Worm (Caenorhabditis elegans) whole organism, midembryonic: ENCODE results near the gene tdc-1.

Source experiments
- T22C8.4 ChIP-seq: fragments of 200-800 bp; sonication (Bioruptor generic); IDR thresholded peaks from 2 replicates; pipeline ENCODE4 v1.3.6; 2022; ENCODE audit warnings: missing genetic modification characterization, missing compliant biosample characterization
- cog-1 ChIP-seq: sonication (generic microtip); optimal IDR thresholded peaks from 2 replicates; lab custom pipeline; 2016; ENCODE audit warnings: missing genetic modification characterization, missing compliant biosample characterization
- flt-1 ChIP-seq: fragments of 200-800 bp; sonication (Bioruptor generic); IDR thresholded peaks from 2 replicates; pipeline ENCODE4 v1.3.6; 2022; ENCODE audit warnings: missing genetic modification characterization, missing compliant biosample characterization
- klf-2 ChIP-seq: fragments of 200-800 bp; sonication (Bioruptor generic); conservative IDR thresholded peaks from 2 replicates; pipeline ENCODE4 v1.3.6; 2022; ENCODE audit warnings: missing genetic modification reagents, missing genetic modification characterization, missing compliant biosample characterization
- med-1 ChIP-seq: sonication (generic microtip); optimal IDR thresholded peaks from 2 replicates; lab custom pipeline; 2017; ENCODE audit warnings: missing genetic modification characterization, mild to moderate bottlenecking, missing compliant biosample characterization, antibody characterized with exemption, missing genetic modification reagents; ENCODE audit not compliant: insufficient read depth
- ref-1 ChIP-seq: fragments of 200-800 bp; sonication (Bioruptor generic); conservative IDR thresholded peaks from 2 replicates; pipeline ENCODE4 v1.3.6; 2022; ENCODE audit warnings: missing genetic modification reagents, missing genetic modification characterization, missing compliant biosample characterization
- tab-1 ChIP-seq: fragments of 200-800 bp; sonication (Bioruptor generic); IDR thresholded peaks from 2 replicates; pipeline ENCODE4 v1.3.6; 2022; ENCODE audit warnings: missing genetic modification characterization, missing compliant biosample characterization
- ztf-23 ChIP-seq: fragments of 200-800 bp; sonication (Bioruptor generic); IDR thresholded peaks from 2 replicates; pipeline ENCODE4 v1.3.6; 2022; ENCODE audit warnings: missing genetic modification reagents, missing genetic modification characterization, missing compliant biosample characterization
- ztf-29 ChIP-seq: fragments of 200-800 bp; sonication (Bioruptor generic); IDR thresholded peaks from 2 replicates; pipeline ENCODE4 v1.3.6; 2022; ENCODE audit warnings: missing genetic modification reagents, missing genetic modification characterization, missing compliant biosample characterization

The tdc-1 gene

ce11 chrII:8308314-8308713, 37.9 kb downstream of the tdc-1 start:
- TF ChIP-seq klf-2 (GFP tag; lab: Robert Waterston, UW) (no peak), T22C8.4 (GFP tag; lab: Robert Waterston, UW) (no peak), ztf-23 (GFP tag; lab: Robert Waterston, UW) (no peak), ztf-29 (GFP tag; lab: Robert Waterston, UW) (no peak), cog-1 (tag; lab: Kevin White, UChicago) (no peak), flt-1 (no peak), med-1 (GFP tag; lab: Kevin White, UChicago) (no peak), ref-1 (GFP tag; lab: Robert Waterston, UW) (no peak), tab-1 (GFP tag; lab: Robert Waterston, UW) (no peak)

DNA sequence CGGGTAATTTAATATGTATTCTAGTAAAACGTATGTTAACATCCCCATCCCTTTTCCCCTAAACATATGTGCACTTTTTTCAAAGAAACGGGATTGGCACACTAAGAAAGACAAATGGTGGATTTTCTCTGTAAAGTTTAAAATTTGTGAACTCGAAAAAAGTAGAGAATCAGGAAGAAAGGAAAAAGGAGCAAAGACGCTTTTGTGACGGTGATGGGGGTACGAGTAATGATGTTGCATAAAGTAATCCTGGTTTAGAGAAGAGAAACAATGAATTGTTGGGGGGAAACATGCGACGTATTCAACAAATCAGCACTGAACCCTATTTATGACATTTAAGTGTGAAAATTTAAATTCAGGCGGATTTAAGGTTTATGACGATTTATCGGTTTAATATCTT, 41.1 kb downstream of the tdc-1 start:
- TF ChIP-seq klf-2 (GFP tag; lab: Robert Waterston, UW), result no peak
- no peak for TF ChIP-seq T22C8.4 (GFP tag; lab: Robert Waterston, UW)
- TF ChIP-seq flt-1, result no peak
- no peak for TF ChIP-seq tab-1 (GFP tag; lab: Robert Waterston, UW)

ce11 chrII:8312012-8312411, 41.6 kb downstream of the tdc-1 start:
- TF ChIP-seq ztf-29 (GFP tag; lab: Robert Waterston, UW), result no peak
- TF ChIP-seq tab-1 (GFP tag; lab: Robert Waterston, UW), result no peak
- TF ChIP-seq ztf-23 (GFP tag; lab: Robert Waterston, UW), result no peak
- no peak for TF ChIP-seq flt-1
- TF ChIP-seq cog-1 (tag; lab: Kevin White, UChicago), result no peak
- no peak for TF ChIP-seq med-1 (GFP tag; lab: Kevin White, UChicago)
- no peak for TF ChIP-seq ref-1 (GFP tag; lab: Robert Waterston, UW)
- TF ChIP-seq klf-2 (GFP tag; lab: Robert Waterston, UW), result no peak
- no peak for TF ChIP-seq T22C8.4 (GFP tag; lab: Robert Waterston, UW)

DNA sequence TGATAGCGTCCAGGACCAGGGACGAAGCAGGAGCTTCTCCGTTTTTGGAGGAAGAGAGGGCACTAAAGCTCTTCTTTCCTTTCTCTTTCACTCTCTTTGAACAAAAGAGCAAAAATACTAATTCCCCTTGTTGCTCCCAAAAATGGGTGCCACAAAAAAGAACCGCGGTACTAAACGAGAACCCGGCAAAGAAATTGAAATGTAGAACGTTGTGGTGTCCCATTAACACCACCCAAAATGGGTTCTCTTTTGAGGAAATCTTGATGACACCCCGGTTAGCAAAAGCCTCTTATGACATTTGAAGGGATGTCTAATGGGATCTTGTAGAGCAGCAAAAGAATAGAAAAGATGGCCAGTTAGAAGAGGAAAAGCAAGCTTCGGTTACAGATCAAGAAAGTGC, 44.4 kb downstream of the tdc-1 start:
- TF ChIP-seq flt-1 (no peak), tab-1 (GFP tag; lab: Robert Waterston, UW) (no peak), med-1 (GFP tag; lab: Kevin White, UChicago) (no peak), ztf-29 (GFP tag; lab: Robert Waterston, UW) (no peak), ztf-23 (GFP tag; lab: Robert Waterston, UW) (no peak), T22C8.4 (GFP tag; lab: Robert Waterston, UW) (no peak), cog-1 (tag; lab: Kevin White, UChicago) (no peak), klf-2 (GFP tag; lab: Robert Waterston, UW) (no peak), ref-1 (GFP tag; lab: Robert Waterston, UW) (no peak)

DNA sequence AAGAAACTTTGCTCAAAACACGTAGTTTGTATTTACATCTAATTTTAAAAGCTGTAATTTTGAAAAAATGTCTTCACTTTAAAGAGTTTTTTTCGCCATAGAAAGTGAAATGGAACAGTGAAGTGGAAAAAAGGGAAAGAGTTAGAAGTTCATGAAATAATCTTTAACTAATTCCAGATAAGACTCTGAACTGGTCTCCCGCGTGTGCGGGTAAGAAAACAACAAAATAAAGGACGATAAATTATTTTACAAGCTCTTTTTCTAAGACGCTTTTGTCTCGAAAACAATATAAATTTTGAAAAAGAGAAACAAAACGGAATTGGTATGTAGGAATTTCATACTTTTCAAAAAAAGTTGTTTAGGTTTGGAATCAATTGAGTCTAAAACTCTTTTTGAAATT, 46.3 kb downstream of the tdc-1 start:
- no peak for TF ChIP-seq klf-2 (GFP tag; lab: Robert Waterston, UW)

ce11 chrII:8321244-8321643, 50.8 kb downstream of the tdc-1 start, which contains the start of gene shw-1:
Gene shw-1, minus strand, starts transcription at chrII:8321471.
- no peak for TF ChIP-seq T22C8.4 (GFP tag; lab: Robert Waterston, UW)
- no peak for TF ChIP-seq ztf-29 (GFP tag; lab: Robert Waterston, UW)
- TF ChIP-seq flt-1, result no peak
- TF ChIP-seq tab-1 (GFP tag; lab: Robert Waterston, UW), result no peak
- no peak for TF ChIP-seq med-1 (GFP tag; lab: Kevin White, UChicago)
- no peak for TF ChIP-seq ztf-23 (GFP tag; lab: Robert Waterston, UW)
- TF ChIP-seq cog-1 (tag; lab: Kevin White, UChicago), result no peak
- no peak for TF ChIP-seq ref-1 (GFP tag; lab: Robert Waterston, UW)
- no peak for TF ChIP-seq klf-2 (GFP tag; lab: Robert Waterston, UW)
